Worm (Caenorhabditis elegans): Measurements from ENCODE around the gene H38K22.9.
A peak's percentile ranks its signal among the peaks of the same experiment; 100 is the strongest.

The H38K22.9 gene

DNA sequence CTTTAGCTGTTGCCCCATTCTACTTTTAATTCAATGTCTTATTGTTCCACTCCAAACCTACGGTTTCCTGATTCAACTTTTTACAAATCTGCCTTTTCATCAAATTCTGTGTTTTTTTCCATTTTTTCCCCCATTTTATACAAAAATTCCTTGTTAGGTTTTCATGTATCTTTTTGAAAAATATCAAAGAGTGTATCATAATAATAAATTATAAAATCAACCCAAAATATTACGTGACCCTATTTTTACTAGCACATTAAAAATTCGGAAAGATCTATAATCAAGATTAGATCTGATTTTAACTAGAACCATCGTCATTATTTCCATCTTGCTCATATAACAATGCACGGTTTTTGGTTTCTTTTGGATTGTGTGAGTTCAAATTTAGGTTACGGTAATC is 3.8 kb upstream of the H38K22.9 start, which contains the start of gene H38K22.6:
H38K22.6 (plus strand) TSS at position 301 of the 400 bp plus-strand sequence.
- no peak for TF ChIP-seq lin-32 (GFP tag; optimal IDR thresholded peaks at IDR 0.05)
- TF ChIP-seq ceh-83 (GFP tag; optimal IDR thresholded peaks at IDR 0.05): no peak
- no peak for TF ChIP-seq unc-120 (tag; optimal IDR thresholded peaks at IDR 0.05; ENCODE audit: poor library complexity, severe bottlenecking)
- no peak for TF ChIP-seq mab-5 (tag; optimal IDR thresholded peaks at IDR 0.05)
- no peak for TF ChIP-seq ceh-39 (tag; optimal IDR thresholded peaks at IDR 0.05)
- TF ChIP-seq flh-1 (GFP tag; optimal IDR thresholded peaks at IDR 0.05): no peak
- TF ChIP-seq unc-62 (GFP tag; optimal IDR thresholded peaks at IDR 0.05): no peak
- no peak for TF ChIP-seq cnd-1 (tag; optimal IDR thresholded peaks at IDR 0.05)
- TF ChIP-seq sem-2 (GFP tag; optimal IDR thresholded peaks at IDR 0.05): no peak

DNA sequence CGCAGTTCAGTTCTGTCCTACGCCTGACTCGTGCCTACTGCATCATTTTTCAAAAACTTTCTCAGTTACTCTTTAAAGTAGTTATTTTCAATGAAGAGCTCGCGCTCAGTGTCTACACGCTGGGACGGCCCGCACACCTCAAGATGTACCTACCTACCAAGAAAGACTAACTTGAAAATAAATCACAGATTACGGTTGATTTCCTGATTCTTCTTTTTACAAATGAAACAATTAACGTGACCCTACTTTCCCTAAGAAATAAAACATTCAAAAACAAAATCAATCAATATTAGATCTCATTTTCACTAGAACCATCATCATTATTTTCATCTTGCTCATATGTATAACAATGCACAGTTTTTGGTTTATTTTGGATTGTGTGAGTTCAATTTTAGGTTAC is 2.6 kb upstream of the H38K22.9 start, which contains the start of gene H38K22.7:
H38K22.7 (plus strand) TSS at position 301 of the 400 bp plus-strand sequence.
- TF ChIP-seq nhr-12 (tag; optimal IDR thresholded peaks at IDR 0.05) (no peak), mab-5 (tag; optimal IDR thresholded peaks at IDR 0.05) (no peak), mls-2 (tag; optimal IDR thresholded peaks at IDR 0.05) (no peak), ces-1 (GFP tag; optimal IDR thresholded peaks at IDR 0.05) (no peak), lin-13 (tag; optimal IDR thresholded peaks at IDR 0.05) (no peak), bed-3 (GFP tag; optimal IDR thresholded peaks at IDR 0.05) (no peak), sem-2 (GFP tag; optimal IDR thresholded peaks at IDR 0.05) (no peak), lsy-2 (tag; optimal IDR thresholded peaks at IDR 0.05) (no peak), zip-8 (tag; optimal IDR thresholded peaks at IDR 0.05) (no peak), ceh-39 (tag; optimal IDR thresholded peaks at IDR 0.05) (no peak), flh-1 (GFP tag; optimal IDR thresholded peaks at IDR 0.05) (no peak), drap-1 (GFP tag; optimal IDR thresholded peaks at IDR 0.05) (no peak), snpc-4 (tag; optimal IDR thresholded peaks at IDR 0.05) (no peak)

DNA sequence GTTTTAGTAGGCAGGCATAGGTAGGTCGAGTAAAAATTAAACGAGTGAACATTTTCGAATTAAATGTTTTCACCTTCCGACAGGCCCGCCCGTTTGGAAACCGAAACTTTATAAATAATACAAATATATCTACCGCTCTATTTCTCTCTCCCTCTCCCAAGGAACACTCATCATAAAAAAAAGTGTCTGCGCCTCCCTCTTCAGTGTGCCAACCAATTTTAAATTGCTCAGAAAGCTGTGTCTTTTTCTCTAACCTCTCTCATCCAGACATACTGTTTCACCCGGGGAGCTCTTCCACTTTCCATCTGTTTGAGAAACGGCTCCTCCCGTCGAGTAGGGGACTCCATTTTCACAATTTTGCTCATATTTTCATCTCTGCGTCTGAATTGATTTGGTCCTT is 839 bp upstream of the H38K22.9 start:
- TF ChIP-seq ces-1 (GFP tag; optimal IDR thresholded peaks at IDR 0.05): peak; percentile 73
- TF ChIP-seq unc-120 (tag; optimal IDR thresholded peaks at IDR 0.05; ENCODE audit: poor library complexity, severe bottlenecking): peak; percentile 55
- peak; percentile 30 for TF ChIP-seq nhr-237 (tag; optimal IDR thresholded peaks at IDR 0.05)
- no peak for TF ChIP-seq ceh-43 (GFP tag; optimal IDR thresholded peaks at IDR 0.05)

DNA sequence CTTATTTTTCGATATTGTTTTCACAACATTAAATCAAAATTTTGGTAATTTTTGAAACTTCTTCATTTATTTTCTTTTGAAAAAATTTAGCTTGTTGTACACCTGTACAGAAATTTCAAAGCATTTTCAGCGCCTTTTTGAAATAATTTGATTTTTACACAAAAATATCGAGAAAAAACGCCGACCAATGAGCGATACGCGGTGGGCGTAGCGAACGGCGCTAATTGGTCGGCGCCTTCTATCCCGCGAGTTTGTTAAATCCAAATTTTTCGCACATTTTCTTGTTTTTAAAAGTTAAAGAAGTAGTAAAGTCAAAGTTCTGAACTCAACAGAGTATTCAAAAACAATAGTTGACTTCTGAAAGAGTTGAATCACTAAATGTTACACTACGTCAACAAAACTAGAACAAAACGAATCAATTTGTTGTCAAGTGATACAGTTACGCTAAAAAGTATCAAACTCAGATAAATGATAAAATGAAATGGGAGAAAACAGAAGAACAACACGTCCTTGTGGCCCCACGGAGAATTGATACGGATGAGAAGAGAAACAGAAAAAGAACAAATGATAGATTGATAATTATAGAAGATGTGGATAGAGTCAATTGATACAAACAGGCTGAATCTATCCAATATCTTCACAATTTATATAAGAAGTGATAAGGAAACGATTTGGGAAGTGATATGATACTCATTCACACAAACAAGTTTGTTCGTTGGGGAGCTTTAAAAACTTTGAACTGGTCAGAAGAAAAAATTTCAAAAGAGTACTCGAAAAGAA is 4.4 kb downstream of the H38K22.9 start:
- TF ChIP-seq elt-3 (tag; optimal IDR thresholded peaks at IDR 0.05) (peak; percentile 19), sem-2 (GFP tag; optimal IDR thresholded peaks at IDR 0.05) (no peak), bed-3 (GFP tag; optimal IDR thresholded peaks at IDR 0.05) (no peak)

DNA sequence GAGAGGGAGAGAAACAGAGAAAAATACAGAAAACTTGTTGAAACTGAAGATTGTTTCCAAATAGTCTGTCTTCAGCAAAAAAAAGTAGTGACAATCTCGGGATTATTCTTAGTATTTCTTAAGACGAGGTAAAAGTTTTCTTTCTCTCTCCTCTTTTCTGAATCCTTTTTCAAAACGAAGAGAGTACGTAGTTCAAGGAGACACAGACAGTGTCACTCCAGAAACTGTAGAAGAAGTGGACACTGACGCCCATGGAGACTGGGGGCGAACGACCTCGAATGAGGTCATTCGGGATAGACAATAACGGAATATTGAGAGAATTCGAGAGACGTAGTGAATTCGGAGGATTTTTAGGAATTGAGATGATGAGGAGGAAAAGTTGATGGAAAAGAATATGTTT is 7.0 kb downstream of the H38K22.9 start, which contains the start of gene gly-6:
gly-6 (minus strand) TSS at position 245 of the 400 bp plus-strand sequence.
- no peak for TF ChIP-seq ceh-83 (GFP tag; optimal IDR thresholded peaks at IDR 0.05)
- no peak for TF ChIP-seq zip-8 (tag; optimal IDR thresholded peaks at IDR 0.05)
- TF ChIP-seq elt-3 (tag; optimal IDR thresholded peaks at IDR 0.05): no peak
- no peak for TF ChIP-seq ceh-39 (tag; optimal IDR thresholded peaks at IDR 0.05)
- TF ChIP-seq nhr-28 (tag; optimal IDR thresholded peaks at IDR 0.05): no peak
- no peak for TF ChIP-seq cnd-1 (tag; optimal IDR thresholded peaks at IDR 0.05)

DNA sequence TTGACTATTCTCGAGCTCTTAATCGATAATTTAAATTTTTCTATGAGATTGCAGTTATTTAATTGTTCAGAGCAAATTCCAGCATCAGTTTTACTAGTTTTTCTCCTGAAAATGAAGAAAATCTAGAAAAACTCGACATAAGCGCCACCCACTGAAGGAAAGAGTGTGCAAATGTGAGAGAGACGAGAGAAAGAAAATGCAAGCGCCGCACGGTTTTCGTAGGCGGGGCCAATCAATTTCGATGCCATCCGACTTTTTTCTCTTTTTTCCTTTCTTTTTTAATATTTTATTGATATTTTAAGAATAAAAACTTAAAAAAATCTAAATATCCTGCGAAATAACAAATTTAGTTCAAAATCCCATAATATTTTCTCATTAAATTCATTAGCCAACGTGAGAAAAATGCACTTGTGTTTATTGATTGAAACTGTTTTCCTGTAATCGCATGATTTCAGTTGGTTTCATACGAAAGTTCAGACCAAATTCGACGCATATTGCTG is 8.6 kb downstream of the H38K22.9 start, which contains the start of gene cdk-12:
cdk-12 (plus strand) TSS at position 450 of the 500 bp plus-strand sequence.
- TF ChIP-seq lsy-2 (tag; optimal IDR thresholded peaks at IDR 0.05) (peak; percentile 13), sptf-1 (tag; optimal IDR thresholded peaks at IDR 0.05) (peak; percentile 46), mab-5 (tag; optimal IDR thresholded peaks at IDR 0.05) (no peak), ces-1 (GFP tag; optimal IDR thresholded peaks at IDR 0.05) (peak; percentile 40), elt-1 (tag; optimal IDR thresholded peaks at IDR 0.05; ENCODE audit: borderline replicate concordance, insufficient read depth) (no peak), unc-62 (GFP tag; optimal IDR thresholded peaks at IDR 0.05) (no peak), mep-1 (tag; optimal IDR thresholded peaks at IDR 0.05) (peak; percentile 76), lin-13 (tag; optimal IDR thresholded peaks at IDR 0.05) (no peak)
